Fruit fly (Drosophila melanogaster) whole organism, wandering third instar larva: Measurements from ENCODE around the gene msi.

Experiments used
- Abd-B ChIP-seq: fragments of >200 bp; optimal IDR thresholded peaks from 2 replicates; lab custom pipeline; 2017; ENCODE audit warnings: missing biosample characterization, missing genetic modification characterization
- CG32264 ChIP-seq: fragments of 200-800 bp; sonication (Bioruptor generic); optimal IDR thresholded peaks from 2 replicates; lab custom pipeline; 2016; ENCODE audit warnings: missing biosample characterization, missing genetic modification characterization
- CG9705 ChIP-seq: fragments of 200-800 bp; sonication (Bioruptor generic); optimal IDR thresholded peaks from 2 replicates; lab custom pipeline; 2018; ENCODE audit warnings: missing biosample characterization, mild to moderate bottlenecking, missing genetic modification characterization
- CrebA ChIP-seq: fragments of 200-800 bp; sonication (Bioruptor generic); optimal IDR thresholded peaks from 2 replicates; lab custom pipeline; 2016; ENCODE audit warnings: missing biosample characterization, mild to moderate bottlenecking, missing genetic modification characterization, borderline replicate concordance
- Dfd ChIP-seq: fragments of >200 bp; optimal IDR thresholded peaks from 2 replicates; lab custom pipeline; 2017; ENCODE audit warnings: missing biosample characterization, missing genetic modification characterization
- Dif ChIP-seq: fragments of 200-275, 200-300 bp; sonication (Bioruptor generic); optimal IDR thresholded peaks from 2 replicates; lab custom pipeline; 2018; ENCODE audit warnings: missing biosample characterization, missing genetic modification characterization; ENCODE audit not compliant: partially characterized antibody
- GATAd ChIP-seq: sonication (Bioruptor generic); optimal IDR thresholded peaks from 2 replicates; lab custom pipeline; 2016; ENCODE audit warnings: missing biosample characterization, missing genetic modification characterization
- HLH106 ChIP-seq: fragments of 200-800 bp; optimal IDR thresholded peaks from 3 replicates; lab custom pipeline; 2019; ENCODE audit warnings: missing biosample characterization, mild to moderate bottlenecking, missing genetic modification characterization, moderate library complexity
- Hnf4 ChIP-seq: fragments of 200-800 bp; sonication (Bioruptor generic); optimal IDR thresholded peaks from 2 replicates; lab custom pipeline; 2016; ENCODE audit warnings: missing biosample characterization, mild to moderate bottlenecking, missing genetic modification characterization
- Hr78 ChIP-seq: fragments of >200 bp; optimal IDR thresholded peaks from 2 replicates; lab custom pipeline; 2017; ENCODE audit warnings: missing biosample characterization, missing genetic modification characterization
- Hr83 ChIP-seq: fragments of 200-300 bp; sonication (Bioruptor generic); optimal IDR thresholded peaks from 2 replicates; lab custom pipeline; 2016; ENCODE audit warnings: missing biosample characterization, mild to moderate bottlenecking, missing genetic modification characterization, moderate library complexity; ENCODE audit not compliant: poor library complexity, severe bottlenecking
- Jra ChIP-seq: sonication (Bioruptor generic); optimal IDR thresholded peaks from 2 replicates; lab custom pipeline; 2016; ENCODE audit warnings: missing biosample characterization, missing genetic modification characterization
- Myc ChIP-seq: fragments of >200 bp; optimal IDR thresholded peaks from 2 replicates; lab custom pipeline; 2017
- N ChIP-seq: fragments of >200 bp; optimal IDR thresholded peaks from 2 replicates; lab custom pipeline; 2018; ENCODE audit warnings: missing biosample characterization, missing external identifiers, missing genetic modification characterization
- OdsH ChIP-seq: fragments of 200-800 bp; sonication (Bioruptor generic); optimal IDR thresholded peaks from 2 replicates; lab custom pipeline; 2016; ENCODE audit warnings: missing biosample characterization, mild to moderate bottlenecking, missing genetic modification characterization
- Rel ChIP-seq, 2 experiments: fragments of 200-800 bp; sonication (Bioruptor generic) in 1 of 2; optimal IDR thresholded peaks; 2 replicates in 1 of 2; 3 replicates in 1 of 2; lab custom pipeline; 2016 to 2019; ENCODE audit warnings: mild to moderate bottlenecking in 2 of 2, missing biosample characterization in 2 of 2, missing genetic modification characterization in 2 of 2, moderate library complexity in 1 of 2
- Sp1 ChIP-seq: fragments of 200-800 bp; sonication (Bioruptor generic); optimal IDR thresholded peaks from 3 replicates; lab custom pipeline; 2019; ENCODE audit warnings: missing biosample characterization, mild to moderate bottlenecking, missing genetic modification characterization, moderate library complexity
- Vsx2 ChIP-seq: fragments of 200-300, 225-300 bp; sonication (Bioruptor generic); optimal IDR thresholded peaks from 2 replicates; lab custom pipeline; 2018; ENCODE audit warnings: missing biosample characterization, missing genetic modification characterization; ENCODE audit not compliant: partially characterized antibody
- br ChIP-seq: fragments of 200-800 bp; sonication (Bioruptor generic); optimal IDR thresholded peaks from 2 replicates; lab custom pipeline; 2016; ENCODE audit warnings: missing biosample characterization, missing genetic modification characterization
- brk ChIP-seq: fragments of 200-800 bp; sonication (Bioruptor generic); optimal IDR thresholded peaks from 2 replicates; lab custom pipeline; 2016; ENCODE audit warnings: missing biosample characterization, mild to moderate bottlenecking, missing genetic modification characterization
- dl ChIP-seq, 2 experiments: fragments of 175-275, 200-275 bp in 1 of 2; fragments of 200-275 bp in 1 of 2; sonication (Bioruptor generic); optimal IDR thresholded peaks; lab custom pipeline; 2018; ENCODE audit warnings: mild to moderate bottlenecking in 2 of 2, missing biosample characterization in 2 of 2, missing genetic modification characterization in 2 of 2, moderate library complexity in 2 of 2; ENCODE audit not compliant: partially characterized antibody in 2 of 2, insufficient read depth in 1 of 2
- dmrt93B ChIP-seq: fragments of 200-800 bp; sonication (Bioruptor generic); optimal IDR thresholded peaks from 2 replicates; lab custom pipeline; 2018; ENCODE audit warnings: missing biosample characterization, mild to moderate bottlenecking, missing genetic modification characterization
- dsf ChIP-seq: sonication (Bioruptor generic); optimal IDR thresholded peaks from 2 replicates; lab custom pipeline; 2016; ENCODE audit warnings: missing biosample characterization, missing genetic modification characterization, borderline replicate concordance
- ey ChIP-seq: fragments of 200-800 bp; sonication (Bioruptor generic); optimal IDR thresholded peaks from 2 replicates; lab custom pipeline; 2016; ENCODE audit warnings: missing biosample characterization, missing genetic modification characterization
- foxo ChIP-seq, 2 experiments: fragments of 200-800 bp; sonication (Bioruptor generic); optimal IDR thresholded peaks; 2 replicates in 1 of 2; 3 replicates in 1 of 2; lab custom pipeline; 2016 to 2017; ENCODE audit warnings: missing biosample characterization in 2 of 2, missing genetic modification characterization in 2 of 2
- fru ChIP-seq: fragments of 200-800 bp; sonication (Bioruptor generic); optimal IDR thresholded peaks from 3 replicates; lab custom pipeline; 2016; ENCODE audit warnings: missing biosample characterization, mild to moderate bottlenecking, missing genetic modification characterization
- h ChIP-seq: fragments of 200-800 bp; sonication (Bioruptor generic); optimal IDR thresholded peaks from 3 replicates; lab custom pipeline; 2016; ENCODE audit warnings: missing biosample characterization, mild to moderate bottlenecking, missing genetic modification characterization
- jim ChIP-seq: fragments of 175-275, 200-325 bp; sonication (Bioruptor generic); optimal IDR thresholded peaks from 2 replicates; lab custom pipeline; 2016; ENCODE audit warnings: missing biosample characterization, mild to moderate bottlenecking, missing genetic modification characterization
- lola ChIP-seq: fragments of >200 bp; optimal IDR thresholded peaks from 2 replicates; lab custom pipeline; 2017; ENCODE audit warnings: missing biosample characterization, missing genetic modification characterization
- pan ChIP-seq: fragments of >200 bp; optimal IDR thresholded peaks from 2 replicates; lab custom pipeline; 2017
- psq ChIP-seq: fragments of 200-800 bp; sonication (Bioruptor generic); optimal IDR thresholded peaks from 3 replicates; lab custom pipeline; 2017; ENCODE audit warnings: missing biosample characterization, mild to moderate bottlenecking, missing genetic modification characterization, moderate library complexity
- rgr ChIP-seq: fragments of 200-800 bp; sonication (Bioruptor generic); optimal IDR thresholded peaks from 3 replicates; lab custom pipeline; 2016; ENCODE audit warnings: missing biosample characterization, mild to moderate bottlenecking, missing genetic modification characterization
- sage ChIP-seq: fragments of 200-800 bp; sonication (Bioruptor generic); optimal IDR thresholded peaks from 2 replicates; lab custom pipeline; 2016; ENCODE audit warnings: missing biosample characterization, mild to moderate bottlenecking, missing genetic modification characterization
- tai ChIP-seq: sonication (Bioruptor generic); optimal IDR thresholded peaks from 2 replicates; lab custom pipeline; 2016; ENCODE audit warnings: missing biosample characterization, missing genetic modification characterization
- usp ChIP-seq: fragments of >200 bp; optimal IDR thresholded peaks from 2 replicates; lab custom pipeline; 2017; ENCODE audit warnings: missing biosample characterization, missing genetic modification characterization
- woc ChIP-seq: sonication (Bioruptor generic); optimal IDR thresholded peaks from 2 replicates; lab custom pipeline; 2016; ENCODE audit warnings: missing biosample characterization, mild to moderate bottlenecking, missing genetic modification characterization

The msi gene

DNA sequence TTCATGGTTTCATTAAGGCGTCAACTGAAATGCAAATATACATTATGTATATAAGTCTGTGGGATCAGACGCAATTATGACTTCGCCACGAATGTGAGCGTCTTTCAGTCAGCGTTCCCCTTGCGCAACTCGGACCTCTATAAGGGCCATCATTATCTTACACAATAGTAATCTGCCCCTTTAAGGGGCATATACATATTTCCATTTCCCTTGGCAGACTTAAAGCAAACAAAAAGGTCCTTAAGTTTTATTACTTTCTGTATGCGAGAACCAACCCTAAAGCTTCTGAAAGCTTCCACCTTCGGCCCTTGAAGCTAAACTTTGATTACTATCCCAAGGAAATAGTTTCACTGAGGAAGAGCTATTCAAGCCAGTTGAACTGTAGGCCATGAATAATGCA, 134.5 kb downstream of the msi start:
- TF ChIP-seq pan (lab: Kevin White, UChicago) = no peak
- no peak for TF ChIP-seq Hr78 (GFP tag; lab: Kevin White, UChicago)
- no peak for TF ChIP-seq HLH106
- TF ChIP-seq usp = no peak
- no peak for TF ChIP-seq Hr83 (GFP tag; lab: Kevin White, UChicago)
- no peak for TF ChIP-seq CG32264
- no peak for TF ChIP-seq rgr (GFP tag; lab: Kevin White, UChicago)
- no peak for TF ChIP-seq OdsH
- no peak for TF ChIP-seq Hnf4
- TF ChIP-seq lola (GFP tag; lab: Kevin White, UChicago) = no peak
- no peak for TF ChIP-seq br (GFP tag; lab: Kevin White, UChicago)
- no peak for TF ChIP-seq Jra (GFP tag; lab: Kevin White, UChicago)
- TF ChIP-seq Sp1 (GFP tag; lab: Kevin White, UChicago) = no peak
- no peak for TF ChIP-seq jim
- TF ChIP-seq Rel (GFP tag; optimal IDR thresholded peaks at IDR 0.05; lab: Kevin White, UChicago) = no peak
- no peak for TF ChIP-seq Rel (tag; optimal IDR thresholded peaks at IDR 0.05; lab: Kevin White, UChicago)
- no peak for TF ChIP-seq psq (GFP tag; lab: Kevin White, UChicago)
- TF ChIP-seq ey (GFP tag; lab: Kevin White, UChicago) = no peak
- TF ChIP-seq foxo (GFP tag; optimal IDR thresholded peaks at IDR 0.05; lab: Kevin White, UChicago) = no peak
- TF ChIP-seq GATAd (GFP tag; lab: Kevin White, UChicago) = no peak
- TF ChIP-seq Myc (lab: Kevin White, UChicago) = no peak

DNA sequence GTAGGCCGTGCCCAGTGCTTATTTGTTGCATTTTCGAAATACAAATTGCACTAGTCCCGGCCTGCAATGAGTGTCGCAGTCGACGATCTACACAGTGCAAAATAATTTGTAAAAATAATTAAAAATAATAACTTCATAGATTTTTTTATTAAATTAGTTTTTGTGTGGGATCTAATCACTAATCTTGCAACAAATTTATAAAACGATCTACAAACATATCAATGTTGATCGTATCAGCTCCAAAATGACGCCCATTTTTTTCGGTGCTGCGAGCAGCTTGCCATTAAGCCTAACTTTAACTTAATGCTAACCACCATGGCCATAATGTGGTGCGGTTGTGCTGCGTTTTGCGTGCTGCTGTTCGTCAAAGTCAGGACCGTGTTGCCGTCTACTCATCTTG, 135.5 kb downstream of the msi start:
- TF ChIP-seq foxo (GFP tag; optimal IDR thresholded peaks at IDR 0.05; lab: Kevin White, UChicago) (peak in 1 of 2 experiments; percentile 65), rgr (GFP tag; lab: Kevin White, UChicago) (peak; percentile 54), pan (lab: Kevin White, UChicago) (no peak), woc (peak; percentile 5), h (GFP tag; lab: Kevin White, UChicago) (peak; percentile 56), N (no peak), dmrt93B (peak; percentile 13), tai (GFP tag; lab: Kevin White, UChicago) (no peak), CrebA (GFP tag; lab: Kevin White, UChicago) (no peak), OdsH (peak; percentile 42), lola (GFP tag; lab: Kevin White, UChicago) (no peak), Sp1 (GFP tag; lab: Kevin White, UChicago) (peak; percentile 65), psq (GFP tag; lab: Kevin White, UChicago) (peak; percentile 40), Dfd (GFP tag; lab: Kevin White, UChicago) (no peak), usp (no peak), Vsx2 (GFP tag; lab: Kevin White, UChicago) (no peak), br (GFP tag; lab: Kevin White, UChicago) (peak; percentile 30), Hnf4 (no peak), sage (GFP tag; lab: Kevin White, UChicago) (peak; percentile 17), CG9705 (GFP tag; lab: Kevin White, UChicago) (no peak), dsf (GFP tag; lab: Kevin White, UChicago) (no peak), Dif (GFP tag; lab: Kevin White, UChicago) (no peak), fru (GFP tag; lab: Kevin White, UChicago) (peak; percentile 43), HLH106 (peak; percentile 54), GATAd (GFP tag; lab: Kevin White, UChicago) (no peak), Hr78 (GFP tag; lab: Kevin White, UChicago) (no peak), Myc (lab: Kevin White, UChicago) (no peak)

DNA sequence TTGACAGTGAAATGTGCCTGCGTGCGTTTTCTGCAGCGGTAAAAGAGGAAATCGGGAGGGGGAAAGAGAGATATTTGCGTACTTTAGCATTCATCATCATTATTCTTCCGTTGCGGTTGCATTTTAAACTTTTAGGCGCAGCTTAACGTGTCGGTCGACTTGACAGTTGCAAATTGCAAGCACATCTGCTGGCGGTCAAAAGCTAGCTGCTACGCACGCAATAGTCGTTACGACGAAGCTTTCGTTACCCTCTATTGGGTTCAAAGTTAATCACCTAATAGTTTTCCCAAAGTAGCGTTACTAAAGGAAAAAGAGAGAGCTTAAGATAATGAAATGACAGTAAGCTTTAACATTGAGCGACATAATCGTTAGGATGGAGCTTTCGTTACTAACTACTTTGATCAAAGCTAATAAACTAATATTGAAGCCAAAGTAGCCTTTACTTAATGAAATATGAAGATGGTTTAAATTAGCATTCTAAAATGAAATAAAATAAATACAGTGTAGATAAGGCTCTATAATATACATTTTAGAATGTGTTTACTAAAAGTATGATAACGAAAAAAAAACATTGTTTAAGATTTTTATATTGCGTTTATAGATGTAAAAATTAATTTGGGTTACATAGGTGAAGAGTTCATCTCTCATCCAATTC, 136.3 kb downstream of the msi start:
- TF ChIP-seq woc (no peak), HLH106 (no peak), N (no peak), usp (no peak), CG32264 (no peak), br (GFP tag; lab: Kevin White, UChicago) (no peak), brk (GFP tag; lab: Kevin White, UChicago) (no peak), CrebA (GFP tag; lab: Kevin White, UChicago) (no peak), Abd-B (GFP tag; lab: Kevin White, UChicago) (no peak), fru (GFP tag; lab: Kevin White, UChicago) (peak; percentile 4), rgr (GFP tag; lab: Kevin White, UChicago) (no peak), Dif (GFP tag; lab: Kevin White, UChicago) (peak; percentile 83), dl (GFP tag; optimal IDR thresholded peaks at IDR 0.05; lab: Kevin White, UChicago; ENCODE audit: insufficient read depth in 1 of 2, partially characterized antibody in 2 of 2) (peak in 1 of 2 experiments; percentile 63), pan (lab: Kevin White, UChicago) (no peak), Vsx2 (GFP tag; lab: Kevin White, UChicago) (peak; percentile 59), Hnf4 (no peak), Dfd (GFP tag; lab: Kevin White, UChicago) (no peak), CG9705 (GFP tag; lab: Kevin White, UChicago) (no peak)
